Worm (Caenorhabditis elegans) whole organism, early embryonic: ENCODE results near the gene str-112.

Source experiments
- ama-1 ChIP-seq: fragments of 150-350 bp; optimal IDR thresholded peaks from 2 replicates; lab custom pipeline; 2014
- pes-1 ChIP-seq: fragments of 200-800 bp; sonication (Bioruptor generic); IDR thresholded peaks from 2 replicates; pipeline ENCODE4 v1.3.6; 2022; ENCODE audit warnings: missing genetic modification reagents, missing genetic modification characterization, missing compliant biosample characterization

DNA sequence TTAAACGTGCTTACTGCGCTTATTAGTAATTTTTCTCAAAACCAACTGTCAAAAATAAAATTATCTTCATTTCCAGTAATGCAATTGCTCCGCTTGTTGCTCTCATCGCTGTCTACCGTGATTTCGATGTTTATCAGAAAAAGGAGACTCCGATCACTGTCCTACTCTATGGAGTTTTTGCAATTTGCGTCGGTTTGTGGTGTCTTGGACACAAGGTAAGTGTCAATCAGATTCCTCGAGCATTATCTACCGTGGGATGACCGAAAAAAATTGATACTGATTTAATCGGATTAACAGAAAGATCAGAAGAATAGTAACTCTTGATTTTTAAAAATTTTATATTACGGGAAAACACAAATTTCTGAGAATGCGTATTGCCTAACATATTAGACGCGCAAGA lies 49.1 kb upstream of the str-112 start:
- TF ChIP-seq ama-1 (lab: Kevin White, UChicago) (no peak), pes-1 (GFP tag; lab: Robert Waterston, UW) (no peak)
